Worm (Caenorhabditis elegans): ENCODE results near the gene srw-1.

DNA sequence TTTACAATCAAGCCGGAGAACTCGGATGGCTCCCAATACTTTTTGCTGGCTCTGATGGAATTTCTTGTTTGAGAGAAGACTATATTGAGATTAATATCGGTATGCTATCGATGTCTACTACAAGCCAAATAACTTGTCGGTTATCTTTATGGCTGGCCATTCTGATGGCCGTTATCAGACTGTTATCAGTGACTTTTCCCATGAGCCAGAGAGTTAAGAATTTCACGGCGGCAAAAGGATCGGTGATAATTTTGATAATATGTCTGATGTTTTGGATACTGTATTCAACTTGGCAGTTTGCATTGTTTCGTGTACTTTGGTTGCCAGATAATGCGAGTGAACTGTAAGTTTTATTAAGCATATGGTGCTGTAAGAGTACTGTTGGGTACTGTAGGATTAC, 28.2 kb downstream of the srw-1 start:
- no peak for TF ChIP-seq ama-1 (optimal IDR thresholded peaks at IDR 0.05)
- no peak for TF ChIP-seq B0310.2 (tag; optimal IDR thresholded peaks at IDR 0.05)
- TF ChIP-seq ceh-36 (tag; optimal IDR thresholded peaks at IDR 0.05), result no peak
- no peak for TF ChIP-seq hnd-1 (tag; optimal IDR thresholded peaks at IDR 0.05)
- TF ChIP-seq tbx-37 (GFP tag; conservative IDR thresholded peaks at IDR 0.05), result no peak
- no peak for TF ChIP-seq sea-1 (GFP tag; conservative IDR thresholded peaks at IDR 0.05)
- TF ChIP-seq flt-1 (GFP tag; IDR thresholded peaks at IDR 0.05), result no peak
- no peak for TF ChIP-seq hmbx-1 (tag; optimal IDR thresholded peaks at IDR 0.05)
- TF ChIP-seq scrt-1 (GFP tag; IDR thresholded peaks at IDR 0.05), result no peak
- no peak for TF ChIP-seq pes-1 (GFP tag; IDR thresholded peaks at IDR 0.05)
- TF ChIP-seq ceh-13 (GFP tag; optimal IDR thresholded peaks at IDR 0.05), result no peak
- TF ChIP-seq F13C5.2 (tag; optimal IDR thresholded peaks at IDR 0.05), result no peak
- no peak for TF ChIP-seq hmg-4 (GFP tag; optimal IDR thresholded peaks at IDR 0.05)

Data from whole organism, early embryonic.